Worm (Caenorhabditis elegans) whole organism, L4 larva: ENCODE data around the gene C29H12.2.

Experiments used
- F49E8.2 ChIP-seq: sonication (generic microtip); optimal IDR thresholded peaks from 2 replicates; lab custom pipeline; 2016; ENCODE audit warnings: missing compliant biosample characterization, mild to moderate bottlenecking, missing genetic modification characterization, borderline replicate concordance
- ama-1 ChIP-seq: fragments of 150-350 bp; optimal IDR thresholded peaks from 2 replicates; lab custom pipeline; 2014; ENCODE audit warnings: inconsistent platforms, mixed read lengths
- ces-1 ChIP-seq: fragments of 150-350 bp; sonication (generic microtip); optimal IDR thresholded peaks from 4 replicates; lab custom pipeline; 2014; ENCODE audit warnings: missing biosample characterization, missing genetic modification reagents, missing genetic modification characterization
- cey-2 ChIP-seq: sonication (generic microtip); optimal IDR thresholded peaks from 3 replicates; lab custom pipeline; 2017; ENCODE audit warnings: missing genetic modification characterization, mild to moderate bottlenecking, missing compliant biosample characterization, antibody characterized with exemption, borderline replicate concordance; ENCODE audit not compliant: insufficient read depth
- jun-1 ChIP-seq: fragments of 150-350 bp; optimal IDR thresholded peaks from 2 replicates; lab custom pipeline; 2014; ENCODE audit warnings: missing biosample characterization, missing genetic modification reagents, missing genetic modification characterization
- madf-5 ChIP-seq, 2 experiments: fragments of 200-800 bp; sonication (Bioruptor generic); IDR thresholded peaks; 2 replicates each; pipeline ENCODE4 v1.3.6; 2022; ENCODE audit warnings: missing compliant biosample characterization in 2 of 2, missing genetic modification characterization in 2 of 2
- mdl-1 ChIP-seq, 2 experiments: fragments of 150-350 bp in 1 of 2; sonication (generic microtip) in 1 of 2; optimal IDR thresholded peaks; 2 replicates each; lab custom pipeline; 2014 to 2017; ENCODE audit warnings: missing biosample characterization in 2 of 2, missing genetic modification characterization in 2 of 2
- mep-1 ChIP-seq: fragments of 150-350 bp; sonication (generic microtip); optimal IDR thresholded peaks from 3 replicates; lab custom pipeline; 2014; ENCODE audit warnings: missing biosample characterization, missing genetic modification characterization
- nhr-237 ChIP-seq: sonication (generic microtip); optimal IDR thresholded peaks from 2 replicates; lab custom pipeline; 2017; ENCODE audit warnings: missing biosample characterization, missing genetic modification characterization
- nhr-42 ChIP-seq: fragments of 200-800 bp; sonication (Bioruptor generic); IDR thresholded peaks from 2 replicates; pipeline ENCODE4 v1.3.6; 2022; ENCODE audit warnings: missing genetic modification characterization, missing compliant biosample characterization
- nhr-6 ChIP-seq: fragments of 150-350 bp; optimal IDR thresholded peaks from 2 replicates; lab custom pipeline; 2014; ENCODE audit warnings: missing biosample characterization, missing genetic modification characterization
- snpc-4 ChIP-seq: fragments of 150-350 bp; optimal IDR thresholded peaks from 2 replicates; lab custom pipeline; 2014; ENCODE audit warnings: missing biosample characterization, missing genetic modification characterization
- unc-39 ChIP-seq: sonication (generic microtip); optimal IDR thresholded peaks from 2 replicates; lab custom pipeline; 2017; ENCODE audit warnings: missing biosample characterization, missing genetic modification characterization
- unc-62 ChIP-seq, 3 experiments: fragments of 150-350 bp in 1 of 3; sonication (generic microtip); optimal IDR thresholded peaks in 2 of 3; peaks in 1 of 3; 1 replicate in 1 of 3; 2 replicates in 2 of 3; lab custom pipeline; 2014 to 2017; ENCODE audit warnings: missing biosample characterization in 3 of 3, missing genetic modification characterization in 3 of 3, missing genetic modification reagents in 3 of 3, missing genotype in 1 of 3

DNA sequence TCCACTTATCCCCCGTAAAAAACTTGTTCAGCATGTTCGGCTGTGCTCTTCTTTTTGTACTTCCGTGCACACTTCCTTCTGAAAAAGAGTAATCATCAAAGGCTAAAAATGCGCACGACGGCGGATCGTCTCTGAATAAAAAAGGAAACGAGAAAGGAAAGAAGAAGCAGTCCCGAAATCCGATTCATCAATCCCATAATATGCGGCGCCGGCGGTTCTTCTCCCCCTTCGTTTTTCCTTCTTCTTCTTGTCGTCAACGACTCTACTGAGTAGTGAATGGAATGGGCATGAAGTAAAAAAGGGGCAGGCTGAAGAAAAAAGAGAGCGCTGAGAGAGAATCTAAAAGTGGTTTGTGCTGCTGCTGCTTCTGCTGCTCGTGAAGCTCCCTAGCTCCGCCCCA is 25.8 kb downstream of the C29H12.2 start:
- TF ChIP-seq mdl-1 (tag; optimal IDR thresholded peaks at IDR 0.05; lab: Kevin White, UChicago), result no peak
- no peak for TF ChIP-seq madf-5 (GFP tag; IDR thresholded peaks at IDR 0.05; lab: Robert Waterston, UW)
- TF ChIP-seq unc-62 (GFP tag; optimal IDR thresholded peaks at IDR 0.05 in 1 of 2; lab: Kevin White, UChicago), result no peak
- TF ChIP-seq unc-62 (tag; optimal IDR thresholded peaks at IDR 0.05; lab: Kevin White, UChicago), result no peak
- no peak for TF ChIP-seq nhr-6 (tag; lab: Kevin White, UChicago)
- no peak for TF ChIP-seq jun-1 (tag; lab: Kevin White, UChicago)
- TF ChIP-seq nhr-42 (GFP tag; lab: Robert Waterston, UW), result no peak
- no peak for TF ChIP-seq ama-1
- TF ChIP-seq snpc-4 (tag; lab: Kevin White, UChicago), result no peak
- no peak for TF ChIP-seq F49E8.2 (tag; lab: Kevin White, UChicago)
- no peak for TF ChIP-seq cey-2 (tag; lab: Kevin White, UChicago)
- TF ChIP-seq ces-1 (GFP tag; lab: Kevin White, UChicago), result no peak
- no peak for TF ChIP-seq nhr-237 (tag; lab: Kevin White, UChicago)
- TF ChIP-seq mep-1 (tag; lab: Kevin White, UChicago), result no peak
- no peak for TF ChIP-seq unc-39 (tag; lab: Kevin White, UChicago)
